Fruit fly (Drosophila melanogaster): Measurements from ENCODE around the gene CG5391.

The CG5391 gene

DNA sequence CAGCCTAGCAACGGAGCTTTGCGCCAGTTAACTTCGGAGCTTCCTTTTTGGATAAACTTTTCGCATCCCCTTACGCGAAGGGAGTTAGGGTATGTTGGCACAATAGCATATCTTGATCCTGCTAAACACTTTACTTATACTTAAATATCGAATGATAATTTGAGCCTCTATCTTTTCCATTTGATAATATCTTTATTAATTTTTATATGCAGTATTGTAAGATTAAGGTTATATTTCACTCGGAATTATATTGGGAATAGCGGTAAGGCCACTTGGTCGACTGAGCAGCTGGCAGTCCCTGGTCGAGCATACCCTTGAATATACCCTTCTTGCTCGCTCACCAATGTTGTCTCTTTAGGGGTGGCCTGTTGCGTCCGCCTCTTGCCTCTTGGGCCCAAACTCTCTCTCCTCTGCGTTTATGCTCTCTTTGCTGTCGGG lies 34.8 kb upstream of the CG5391 start (continued):
- TF ChIP-seq CG6765 (GFP tag; optimal IDR thresholded peaks at IDR 0.05) (no peak), CG2889 (GFP tag; IDR thresholded peaks at IDR 0.05) (peak; percentile 74), ind (GFP tag; optimal IDR thresholded peaks at IDR 0.05) (peak; percentile 63), Lpt (GFP tag; optimal IDR thresholded peaks at IDR 0.05) (no peak), CG6854 (GFP tag; optimal IDR thresholded peaks at IDR 0.05) (peak; percentile 46), gsb (GFP tag; IDR thresholded peaks at IDR 0.05) (peak; percentile 34; the same call in 1 of the 2 replicates), al (GFP tag; IDR thresholded peaks at IDR 0.05) (peak; percentile 60; the same call in 1 of the 2 replicates), Dll (GFP tag; IDR thresholded peaks at IDR 0.05; ENCODE audit: partially characterized antibody) (no peak), her (GFP tag; optimal IDR thresholded peaks at IDR 0.05) (no peak), CG4707 (GFP tag; optimal IDR thresholded peaks at IDR 0.05) (no peak), Ada2b (GFP tag; IDR thresholded peaks at IDR 0.05) (peak; percentile 84), row (GFP tag; IDR thresholded peaks at IDR 0.05) (peak; percentile 95), CG6254 (GFP tag; optimal IDR thresholded peaks at IDR 0.05) (peak; percentile 27), chinmo (GFP tag; IDR thresholded peaks at IDR 0.05; ENCODE audit: partially characterized antibody) (no peak), CG7271 (tag; optimal IDR thresholded peaks at IDR 0.05) (no peak), scrt (GFP tag; optimal IDR thresholded peaks at IDR 0.05) (peak; percentile 96), CG3847 (GFP tag; IDR thresholded peaks at IDR 0.05) (peak; percentile 79), CG13775 (GFP tag; optimal IDR thresholded peaks at IDR 0.05) (peak; percentile 64), sna (GFP tag; IDR thresholded peaks at IDR 0.05; ENCODE audit: partially characterized antibody) (no peak), h (optimal IDR thresholded peaks at IDR 0.05) (no peak), Oaz (GFP tag; IDR thresholded peaks at IDR 0.05) (0 out of 2 replicates have a peak, but pooled peaks have one; percentile 60), CG11456 (GFP tag; IDR thresholded peaks at IDR 0.05) (peak; percentile 75; the same call in 2 of the 3 replicates), HLH4C (GFP tag; IDR thresholded peaks at IDR 0.05; ENCODE audit: partially characterized antibody) (no peak), danr (GFP tag; IDR thresholded peaks at IDR 0.05) (no peak), da (GFP tag; optimal IDR thresholded peaks at IDR 0.05) (no peak), Elba2 (GFP tag; optimal IDR thresholded peaks at IDR 0.05) (no peak), pum (GFP tag; optimal IDR thresholded peaks at IDR 0.05) (no peak), sug (tag; optimal IDR thresholded peaks at IDR 0.05) (peak; percentile 63), br (optimal IDR thresholded peaks at IDR 0.05) (no peak), CG8924 (tag; optimal IDR thresholded peaks at IDR 0.05) (peak; percentile 67), H2.0 (GFP tag; IDR thresholded peaks at IDR 0.05) (peak; percentile 83), CG31388 (GFP tag; optimal IDR thresholded peaks at IDR 0.05) (no peak), CG10959 (GFP tag; IDR thresholded peaks at IDR 0.05) (no peak), Sox102F (GFP tag; optimal IDR thresholded peaks at IDR 0.05) (peak; percentile 61), CG6689 (GFP tag; IDR thresholded peaks at IDR 0.05) (peak; percentile 80), cato (GFP tag; optimal IDR thresholded peaks at IDR 0.05; ENCODE audit: borderline replicate concordance) (no peak), CG18476 (GFP tag; optimal IDR thresholded peaks at IDR 0.05) (peak; percentile 26), tx (GFP tag; optimal IDR thresholded peaks at IDR 0.05) (no peak), otp (GFP tag; IDR thresholded peaks at IDR 0.05) (peak; percentile 69; the same call in 2 of the 3 replicates), CG1024 (GFP tag; IDR thresholded peaks at IDR 0.05) (peak; percentile 49), Atf3 (GFP tag; optimal IDR thresholded peaks at IDR 0.05) (no peak), Vsx1 (GFP tag; optimal IDR thresholded peaks at IDR 0.05) (no peak), Hand (GFP tag; optimal IDR thresholded peaks at IDR 0.05) (peak; percentile 29), CG4617 (GFP tag; optimal IDR thresholded peaks at IDR 0.05; ENCODE audit: borderline replicate concordance) (peak; percentile 8), gce (GFP tag; IDR thresholded peaks at IDR 0.05) (no peak), HmgD (GFP tag; optimal IDR thresholded peaks at IDR 0.05) (no peak), oc (tag; optimal IDR thresholded peaks at IDR 0.05) (no peak), Adf1 (GFP tag; IDR thresholded peaks at IDR 0.05) (peak; percentile 61), ftz-f1 (GFP tag; optimal IDR thresholded peaks at IDR 0.05) (no peak), CG7987 (GFP tag; optimal IDR thresholded peaks at IDR 0.05) (no peak), CG16779 (GFP tag; IDR thresholded peaks at IDR 0.05) (0 out of 2 replicates have a peak, but pooled peaks have one; percentile 10), jigr1 (GFP tag; IDR thresholded peaks at IDR 0.05) (peak; percentile 60; the same call in 1 of the 3 replicates)

Data from whole organism, embryonic.